Worm (Caenorhabditis elegans): ENCODE data around the gene ghi-1.

- no peak for TF ChIP-seq ama-1 (optimal IDR thresholded peaks at IDR 0.05)
- TF ChIP-seq ZK546.5 (tag; optimal IDR thresholded peaks at IDR 0.05), result no peak
- no peak for TF ChIP-seq ztf-11 (tag; optimal IDR thresholded peaks at IDR 0.05)
- TF ChIP-seq elt-3 (tag; optimal IDR thresholded peaks at IDR 0.05), result no peak
- no peak for TF ChIP-seq nhr-77 (tag; optimal IDR thresholded peaks at IDR 0.05)
- no peak for TF ChIP-seq R02D3.7 (tag; optimal IDR thresholded peaks at IDR 0.05)
- no peak for TF ChIP-seq ztf-4 (tag; optimal IDR thresholded peaks at IDR 0.05)
These were observed 49.4 kb downstream of the ghi-1 start, which contains the start of gene xpf-1 for ce11 chrII:11695945-11696270.

Data from whole organism, L2 larva.